Fruit fly (Drosophila melanogaster) Kc167 (cell line): ENCODE measurements around the gene AMPKalpha.

Experiments used
- Sin3A ChIP-seq: fragments of >200 bp; optimal IDR thresholded peaks from 2 replicates; lab custom pipeline; 2018; ENCODE audit warnings: missing external identifiers
- h ChIP-seq: fragments of >200 bp; optimal IDR thresholded peaks from 3 replicates; lab custom pipeline; 2018; ENCODE audit warnings: missing external identifiers
- insv ChIP-seq: fragments of >200 bp; optimal IDR thresholded peaks from 3 replicates; lab custom pipeline; 2018; ENCODE audit warnings: missing external identifiers
- psq ChIP-seq: fragments of >200 bp; optimal IDR thresholded peaks from 2 replicates; lab custom pipeline; 2017; ENCODE audit warnings: missing external identifiers

dm6 chrX:1399056-1400003, 24.0 kb downstream of the AMPKalpha start:
- no peak for TF ChIP-seq insv (lab: Kevin White, UChicago)
- no peak for TF ChIP-seq psq (lab: Kevin White, UChicago)
- TF ChIP-seq h (lab: Kevin White, UChicago) = no peak
- TF ChIP-seq Sin3A (lab: Kevin White, UChicago) = no peak
